Worm (Caenorhabditis elegans) whole organism, L1 larva: ENCODE measurements around the gene rpl-36.A.

Source experiments
- C04F5.9 ChIP-seq: sonication (generic microtip); optimal IDR thresholded peaks from 2 replicates; lab custom pipeline; 2016; ENCODE audit warnings: missing genetic modification characterization, missing compliant biosample characterization
- C16A3.4 ChIP-seq: fragments of 150-350 bp; optimal IDR thresholded peaks from 2 replicates; lab custom pipeline; 2014; ENCODE audit warnings: missing biosample characterization, missing genetic modification characterization
- aha-1 ChIP-seq: fragments of 150-350 bp; optimal IDR thresholded peaks from 2 replicates; lab custom pipeline; 2014; ENCODE audit warnings: missing biosample characterization, missing genetic modification characterization
- aly-2 ChIP-seq: fragments of 150-350 bp; optimal IDR thresholded peaks from 2 replicates; lab custom pipeline; 2014; ENCODE audit warnings: missing biosample characterization, missing genetic modification characterization
- blmp-1 ChIP-seq: fragments of 150-350 bp; optimal IDR thresholded peaks from 2 replicates; lab custom pipeline; 2014; ENCODE audit warnings: missing biosample characterization, missing genetic modification characterization
- ceh-82 ChIP-seq, 3 experiments: fragments of 150-350 bp in 1 of 3; sonication (generic microtip) in 2 of 3; optimal IDR thresholded peaks; 2 replicates each; lab custom pipeline; 2014 to 2017; ENCODE audit warnings: missing biosample characterization in 3 of 3, missing genetic modification characterization in 3 of 3
- dpl-1 ChIP-seq, 3 experiments: fragments of 150-350 bp in 2 of 3; sonication (generic microtip) in 1 of 3; optimal IDR thresholded peaks; 2 replicates each; lab custom pipeline; 2014 to 2017; ENCODE audit warnings: missing biosample characterization in 3 of 3, missing genetic modification characterization in 3 of 3, missing genetic modification reagents in 3 of 3
- dsc-1 ChIP-seq: sonication (generic microtip); optimal IDR thresholded peaks from 2 replicates; lab custom pipeline; 2016; ENCODE audit warnings: mild to moderate bottlenecking, missing genetic modification characterization, missing compliant biosample characterization
- efl-1 ChIP-seq, 4 experiments: fragments of 150-350 bp; optimal IDR thresholded peaks in 3 of 4; peaks in 1 of 4; 1 replicate in 1 of 4; 2 replicates in 3 of 4; lab custom pipeline; 2014; ENCODE audit warnings: missing biosample characterization in 2 of 4, missing genetic modification characterization in 2 of 4, missing genetic modification reagents in 2 of 4
- efl-3 ChIP-seq: fragments of 200-800 bp; sonication (Bioruptor generic); optimal IDR thresholded peaks from 2 replicates; lab custom pipeline; 2018; ENCODE audit warnings: mild to moderate bottlenecking, missing genetic modification characterization, missing compliant biosample characterization
- elt-3 ChIP-seq, 6 experiments: fragments of 150-350 bp in 1 of 6; sonication (generic microtip); optimal IDR thresholded peaks; 2 replicates each; lab custom pipeline; 2017 to 2018; ENCODE audit warnings: missing biosample characterization in 6 of 6, missing genetic modification characterization in 6 of 6, inconsistent platforms in 1 of 6
- hpl-2 ChIP-seq: fragments of 150-350 bp; optimal IDR thresholded peaks from 2 replicates; lab custom pipeline; 2014; ENCODE audit warnings: missing biosample characterization, missing genetic modification reagents, missing genetic modification characterization
- irx-1 ChIP-seq: sonication (generic microtip); optimal IDR thresholded peaks from 2 replicates; lab custom pipeline; 2016; ENCODE audit warnings: missing genetic modification characterization, missing compliant biosample characterization
- lin-14 ChIP-seq: fragments of 200-800 bp; sonication (Bioruptor generic); optimal IDR thresholded peaks from 2 replicates; lab custom pipeline; 2018; ENCODE audit warnings: mild to moderate bottlenecking, missing genetic modification characterization, moderate library complexity, missing compliant biosample characterization
- lin-15B ChIP-seq: fragments of 150-350 bp; sonication (generic microtip); optimal IDR thresholded peaks from 3 replicates; lab custom pipeline; 2014; ENCODE audit warnings: missing biosample characterization, missing genetic modification characterization
- lin-35 ChIP-seq, 2 experiments: fragments of 150-350 bp; optimal IDR thresholded peaks; 2 replicates each; lab custom pipeline; 2014; ENCODE audit warnings: missing biosample characterization in 2 of 2, missing genetic modification characterization in 2 of 2, missing genetic modification reagents in 2 of 2
- lin-39 ChIP-seq: fragments of 150-350 bp; optimal IDR thresholded peaks from 2 replicates; lab custom pipeline; 2014; ENCODE audit warnings: missing biosample characterization, missing genetic modification reagents, missing genetic modification characterization
- lir-3 ChIP-seq: sonication (generic microtip); optimal IDR thresholded peaks from 2 replicates; lab custom pipeline; 2016; ENCODE audit warnings: mild to moderate bottlenecking, missing genetic modification characterization, moderate library complexity, missing compliant biosample characterization; ENCODE audit not compliant: poor library complexity
- lsy-2 ChIP-seq, 2 experiments: fragments of 150-350 bp; optimal IDR thresholded peaks; 2 replicates each; lab custom pipeline; 2014; ENCODE audit warnings: missing biosample characterization in 2 of 2, missing genetic modification characterization in 2 of 2
- mdl-1 ChIP-seq, 2 experiments: fragments of 150-350 bp; optimal IDR thresholded peaks; 2 replicates each; lab custom pipeline; 2014 to 2017; ENCODE audit warnings: missing biosample characterization in 2 of 2, missing genetic modification characterization in 2 of 2, inconsistent platforms in 1 of 2
- mep-1 ChIP-seq: fragments of 150-350 bp; optimal IDR thresholded peaks from 2 replicates; lab custom pipeline; 2014; ENCODE audit warnings: missing biosample characterization, missing genetic modification characterization
- nhr-20 ChIP-seq: sonication (generic microtip); optimal IDR thresholded peaks from 2 replicates; lab custom pipeline; 2016; ENCODE audit warnings: mild to moderate bottlenecking, missing genetic modification characterization, missing compliant biosample characterization
- nhr-28 ChIP-seq: fragments of 150-350 bp; optimal IDR thresholded peaks from 2 replicates; lab custom pipeline; 2014; ENCODE audit warnings: missing biosample characterization, missing genetic modification characterization
- nhr-47 ChIP-seq: sonication (generic microtip); optimal IDR thresholded peaks from 2 replicates; lab custom pipeline; 2016; ENCODE audit warnings: mild to moderate bottlenecking, missing genetic modification characterization, moderate library complexity, missing compliant biosample characterization
- nhr-71 ChIP-seq: sonication (generic microtip); optimal IDR thresholded peaks from 2 replicates; lab custom pipeline; 2016; ENCODE audit warnings: mild to moderate bottlenecking, missing genetic modification characterization, moderate library complexity, missing compliant biosample characterization
- nhr-85 ChIP-seq: sonication (generic microtip); peaks from one replicate; lab custom pipeline; 2016; ENCODE audit warnings: missing genetic modification characterization, inconsistent platforms, missing compliant biosample characterization
- nhr-90 ChIP-seq: sonication (generic microtip); optimal IDR thresholded peaks from 2 replicates; lab custom pipeline; 2016; ENCODE audit warnings: mild to moderate bottlenecking, missing genetic modification characterization, missing compliant biosample characterization; ENCODE audit not compliant: poor library complexity
- rnt-1 ChIP-seq: sonication (generic microtip); optimal IDR thresholded peaks from 2 replicates; lab custom pipeline; 2016; ENCODE audit warnings: mild to moderate bottlenecking, missing genetic modification characterization, moderate library complexity, missing compliant biosample characterization
- skn-1 ChIP-seq: fragments of 150-350 bp; optimal IDR thresholded peaks from 2 replicates; lab custom pipeline; 2014; ENCODE audit warnings: missing biosample characterization, missing genetic modification characterization
- snpc-4 ChIP-seq: fragments of 150-350 bp; optimal IDR thresholded peaks from 2 replicates; lab custom pipeline; 2014; ENCODE audit warnings: missing biosample characterization, missing genetic modification characterization
- snu-23 ChIP-seq: sonication (generic microtip); optimal IDR thresholded peaks from 2 replicates; lab custom pipeline; 2016; ENCODE audit warnings: missing genetic modification characterization, missing compliant biosample characterization
- sox-4 ChIP-seq: sonication (generic microtip); optimal IDR thresholded peaks from 2 replicates; lab custom pipeline; 2016; ENCODE audit warnings: missing genetic modification characterization, missing compliant biosample characterization
- sup-37 ChIP-seq: fragments of 200-800 bp; sonication (Bioruptor generic); optimal IDR thresholded peaks from 2 replicates; lab custom pipeline; 2018; ENCODE audit warnings: mild to moderate bottlenecking, missing genetic modification characterization, missing compliant biosample characterization
- swsn-7 ChIP-seq: sonication (generic microtip); optimal IDR thresholded peaks from 2 replicates; lab custom pipeline; 2016; ENCODE audit warnings: missing genetic modification characterization, missing compliant biosample characterization
- tbx-2 ChIP-seq: sonication (generic microtip); optimal IDR thresholded peaks from 2 replicates; lab custom pipeline; 2016; ENCODE audit warnings: missing genetic modification characterization, missing compliant biosample characterization
- tlp-1 ChIP-seq: fragments of 150-350 bp; optimal IDR thresholded peaks from 2 replicates; lab custom pipeline; 2014; ENCODE audit warnings: missing biosample characterization, missing genetic modification characterization
- unc-130 ChIP-seq: fragments of 150-350 bp; optimal IDR thresholded peaks from 2 replicates; lab custom pipeline; 2017; ENCODE audit warnings: missing biosample characterization, missing genetic modification characterization, inconsistent platforms
- xbp-1 ChIP-seq: sonication (generic microtip); optimal IDR thresholded peaks from 2 replicates; lab custom pipeline; 2016; ENCODE audit warnings: missing genetic modification characterization, missing compliant biosample characterization
- zip-4 ChIP-seq: fragments of 200-800 bp; sonication (Bioruptor generic); optimal IDR thresholded peaks from 2 replicates; lab custom pipeline; 2018; ENCODE audit warnings: mild to moderate bottlenecking, missing genetic modification characterization, moderate library complexity, missing compliant biosample characterization
- ztf-11 ChIP-seq, 2 experiments: sonication (generic microtip); optimal IDR thresholded peaks; 2 replicates each; lab custom pipeline; 2016 to 2017; ENCODE audit warnings: missing genetic modification characterization in 2 of 2, missing biosample characterization in 1 of 2, missing compliant biosample characterization in 1 of 2

Gene rpl-36.A

DNA sequence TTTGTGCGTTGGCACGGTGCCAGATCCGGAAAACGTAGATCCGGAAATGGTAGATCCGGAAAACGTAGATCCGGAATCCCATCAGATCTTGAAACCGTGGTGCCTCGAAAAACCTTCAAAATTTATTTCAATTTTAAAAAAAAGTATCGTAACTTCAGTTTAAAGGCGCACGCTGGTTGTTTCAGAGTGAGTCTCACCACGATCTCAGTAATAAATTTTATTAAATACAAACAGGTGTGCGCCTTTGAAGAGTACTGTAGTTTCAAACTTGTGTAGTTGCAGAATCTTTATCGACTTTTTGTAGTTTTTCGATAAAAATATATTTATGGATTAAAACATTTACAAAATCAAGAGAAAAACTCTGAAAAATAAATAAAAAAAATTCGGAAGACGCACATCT lies 46.3 kb downstream of the rpl-36.A start:
- TF ChIP-seq hpl-2 = no peak

DNA sequence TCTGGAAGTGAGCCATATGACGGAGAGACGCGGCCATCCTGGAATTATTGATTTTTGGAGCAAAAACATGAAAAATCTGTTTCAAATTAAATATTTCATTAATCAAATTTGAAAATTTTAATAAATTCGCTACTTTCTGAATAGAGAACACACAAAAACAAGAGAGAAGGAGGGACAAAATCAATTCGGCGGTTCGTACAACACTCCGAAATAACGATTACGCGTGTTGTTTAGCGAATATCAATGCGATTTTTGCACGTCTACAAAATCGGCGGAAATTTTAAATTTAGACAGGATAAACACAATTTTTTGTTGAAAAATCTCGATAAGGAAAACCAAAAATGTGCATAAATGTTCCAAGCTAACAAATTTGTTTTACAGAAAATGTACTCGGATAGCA lies 47.1 kb downstream of the rpl-36.A start, which contains the start of the genes sdhd-1 and ilkp-1:
Gene sdhd-1 (minus strand): TSS at position 38 of the 400 bp plus-strand sequence.
Gene ilkp-1 (plus strand): TSS at position 380 of the 400 bp plus-strand sequence.
- TF ChIP-seq mep-1 (tag; lab: Kevin White, UChicago) = peak; percentile 69
- peak; percentile 32 for TF ChIP-seq skn-1 (tag; lab: Kevin White, UChicago)
- no peak for TF ChIP-seq snpc-4 (tag; lab: Kevin White, UChicago)
- TF ChIP-seq blmp-1 (tag; lab: Kevin White, UChicago) = peak; percentile 74
- TF ChIP-seq rnt-1 (tag; lab: Kevin White, UChicago) = peak; percentile 19
- no peak for TF ChIP-seq nhr-28 (tag; lab: Kevin White, UChicago)
- no peak for TF ChIP-seq zip-4 (GFP tag; lab: Kevin White, UChicago)
- TF ChIP-seq C16A3.4 (tag; lab: Kevin White, UChicago) = peak; percentile 67
- peak; percentile 67 for TF ChIP-seq snu-23
- TF ChIP-seq dpl-1 (GFP tag; optimal IDR thresholded peaks at IDR 0.05; lab: Kevin White, UChicago) = peak; percentile 74 to 86 (median 77)
- TF ChIP-seq dsc-1 = peak; percentile 38
- peak; percentile 6 for TF ChIP-seq lin-15B (tag; lab: Kevin White, UChicago)
- TF ChIP-seq hpl-2 = no peak
- peak; percentile 26 for TF ChIP-seq nhr-90 (tag; lab: Kevin White, UChicago)
- no peak for TF ChIP-seq aha-1 (tag; lab: Kevin White, UChicago)
- TF ChIP-seq swsn-7 (tag; lab: Kevin White, UChicago) = peak; percentile 34
- peak in 1 of 6 experiments; percentile 54 for TF ChIP-seq elt-3 (tag; optimal IDR thresholded peaks at IDR 0.05; lab: Kevin White, UChicago)
- TF ChIP-seq tlp-1 (tag; lab: Kevin White, UChicago) = no peak
- peak; percentile 59 for TF ChIP-seq nhr-71 (tag; lab: Kevin White, UChicago)
- peak; percentile 30 for TF ChIP-seq tbx-2 (tag; lab: Kevin White, UChicago)
- TF ChIP-seq lin-14 (GFP tag; lab: Kevin White, UChicago) = peak; percentile 68
- no peak for TF ChIP-seq sox-4 (tag; lab: Kevin White, UChicago)
- peak; percentile 47 for TF ChIP-seq nhr-47 (tag; lab: Kevin White, UChicago)
- peak; percentile 18 for TF ChIP-seq unc-130
- no peak for TF ChIP-seq irx-1 (tag; lab: Kevin White, UChicago)
- TF ChIP-seq efl-3 (GFP tag; lab: Kevin White, UChicago) = no peak
- TF ChIP-seq ceh-82 (tag; optimal IDR thresholded peaks at IDR 0.05; lab: Kevin White, UChicago) = peak in 1 of 3 experiments; percentile 31
- TF ChIP-seq nhr-85 (tag; lab: Kevin White, UChicago) = no peak
- no peak for TF ChIP-seq C04F5.9 (tag; lab: Kevin White, UChicago)
- TF ChIP-seq xbp-1 = peak; percentile 19
- peak; percentile 31 for TF ChIP-seq lir-3 (tag; lab: Kevin White, UChicago)
- no peak for TF ChIP-seq ztf-11 (tag; optimal IDR thresholded peaks at IDR 0.05; lab: Kevin White, UChicago)
- peak; percentile 34 for TF ChIP-seq nhr-20
- TF ChIP-seq lin-39 (tag; lab: Kevin White, UChicago) = peak; percentile 2
- TF ChIP-seq lsy-2 (tag; optimal IDR thresholded peaks at IDR 0.05; lab: Kevin White, UChicago) = peak; percentile 53 to 79
- peak in 1 of 2 experiments; percentile 31 for TF ChIP-seq mdl-1 (tag; optimal IDR thresholded peaks at IDR 0.05; lab: Kevin White, UChicago)
- peak; percentile 43 to 84 for TF ChIP-seq efl-1 (optimal IDR thresholded peaks at IDR 0.05; lab: Kevin White, UChicago)
- TF ChIP-seq efl-1 (GFP tag; optimal IDR thresholded peaks at IDR 0.05 in 1 of 2; lab: Kevin White, UChicago) = peak; percentile 85 to 97
- peak; percentile 83 to 90 for TF ChIP-seq lin-35 (GFP tag; optimal IDR thresholded peaks at IDR 0.05; lab: Kevin White, UChicago)

DNA sequence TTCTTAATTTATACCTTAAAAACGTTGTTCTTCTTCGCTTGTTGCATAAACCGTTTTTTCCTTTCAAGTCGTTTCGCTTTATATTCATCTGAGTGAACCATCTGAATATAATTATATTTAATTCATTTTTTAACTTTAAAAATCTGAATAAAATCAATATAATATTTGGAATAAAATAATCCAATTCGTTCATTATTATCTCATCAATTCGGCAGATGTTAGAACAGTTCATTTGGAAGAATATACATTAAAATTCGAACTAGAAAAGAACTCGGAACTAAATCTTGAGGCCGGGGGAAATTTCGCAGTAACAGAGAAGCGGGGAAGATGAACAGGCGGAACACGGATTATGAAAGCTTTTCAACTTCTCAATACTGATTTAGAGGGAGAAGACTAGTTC lies 48.1 kb downstream of the rpl-36.A start, which contains the start of gene F33A8.4:
Gene F33A8.4 (minus strand): TSS at position 101 of the 400 bp plus-strand sequence.
- TF ChIP-seq aly-2 (tag; lab: Kevin White, UChicago) (no peak), sup-37 (GFP tag; lab: Kevin White, UChicago) (no peak)
